Worm (Caenorhabditis elegans) whole organism, L1 larva: ENCODE data around the gene R53.5.

Experiments used
- F16B12.6 ChIP-seq: fragments of 150-350 bp; optimal IDR thresholded peaks from 2 replicates; lab custom pipeline; 2014; ENCODE audit warnings: missing biosample characterization, missing genetic modification characterization
- aha-1 ChIP-seq: fragments of 150-350 bp; optimal IDR thresholded peaks from 2 replicates; lab custom pipeline; 2014; ENCODE audit warnings: missing biosample characterization, missing genetic modification characterization
- alr-1 ChIP-seq: fragments of 200-800 bp; sonication (Bioruptor generic); optimal IDR thresholded peaks from 2 replicates; lab custom pipeline; 2018; ENCODE audit warnings: borderline replicate concordance, mild to moderate bottlenecking, missing genetic modification characterization, missing compliant biosample characterization
- ama-1 ChIP-seq: fragments of 150-350 bp; optimal IDR thresholded peaks from 2 replicates; lab custom pipeline; 2014
- blmp-1 ChIP-seq: fragments of 150-350 bp; optimal IDR thresholded peaks from 2 replicates; lab custom pipeline; 2014; ENCODE audit warnings: missing biosample characterization, missing genetic modification characterization
- ceh-63 ChIP-seq: fragments of 200-800 bp; sonication (Bioruptor generic); optimal IDR thresholded peaks from 2 replicates; lab custom pipeline; 2018; ENCODE audit warnings: mild to moderate bottlenecking, missing genetic modification characterization, missing compliant biosample characterization
- ceh-8 ChIP-seq: fragments of 200-800 bp; sonication (Bioruptor generic); optimal IDR thresholded peaks from 2 replicates; lab custom pipeline; 2018; ENCODE audit warnings: mild to moderate bottlenecking, missing genetic modification characterization, moderate library complexity, missing compliant biosample characterization
- ceh-88 ChIP-seq: fragments of 200-800 bp; sonication (Bioruptor generic); IDR thresholded peaks from 2 replicates; pipeline ENCODE4 v1.3.6; 2022; ENCODE audit warnings: missing genetic modification characterization, missing compliant biosample characterization
- ces-1 ChIP-seq: fragments of 150-350 bp; optimal IDR thresholded peaks from 2 replicates; lab custom pipeline; 2014; ENCODE audit warnings: missing biosample characterization, missing genetic modification reagents, missing genetic modification characterization
- efl-1 ChIP-seq, 4 experiments: fragments of 150-350 bp; optimal IDR thresholded peaks in 3 of 4; peaks in 1 of 4; 1 replicate in 1 of 4; 2 replicates in 3 of 4; lab custom pipeline; 2014; ENCODE audit warnings: missing biosample characterization in 2 of 4, missing genetic modification characterization in 2 of 4, missing genetic modification reagents in 2 of 4
- egl-13 ChIP-seq: sonication (generic microtip); optimal IDR thresholded peaks from 2 replicates; lab custom pipeline; 2016; ENCODE audit warnings: missing genotype, missing genetic modification reagents, missing genetic modification characterization, missing compliant biosample characterization
- elt-2 ChIP-seq: sonication (generic microtip); optimal IDR thresholded peaks from 2 replicates; lab custom pipeline; 2016; ENCODE audit warnings: missing genetic modification characterization, mild to moderate bottlenecking, inconsistent platforms, missing compliant biosample characterization, missing genetic modification reagents
- elt-3 ChIP-seq, 6 experiments: fragments of 150-350 bp in 1 of 6; sonication (generic microtip); optimal IDR thresholded peaks; 2 replicates each; lab custom pipeline; 2017 to 2018; ENCODE audit warnings: missing biosample characterization in 6 of 6, missing genetic modification characterization in 6 of 6, inconsistent platforms in 1 of 6
- fkh-10 ChIP-seq: sonication (generic microtip); optimal IDR thresholded peaks from 2 replicates; lab custom pipeline; 2017; ENCODE audit warnings: missing biosample characterization, missing genetic modification reagents, missing genetic modification characterization
- fkh-4 ChIP-seq: sonication (generic microtip); optimal IDR thresholded peaks from 2 replicates; lab custom pipeline; 2016; ENCODE audit warnings: missing compliant biosample characterization, missing genetic modification characterization, borderline replicate concordance
- fos-1 ChIP-seq: fragments of 150-350 bp; optimal IDR thresholded peaks from 2 replicates; lab custom pipeline; 2014; ENCODE audit warnings: missing biosample characterization, missing genetic modification characterization
- grh-1 ChIP-seq: fragments of 200-800 bp; sonication (Bioruptor generic); IDR thresholded peaks from 2 replicates; pipeline ENCODE4 v1.3.6; 2022; ENCODE audit warnings: missing genetic modification reagents, missing genetic modification characterization, missing compliant biosample characterization
- irx-1 ChIP-seq: sonication (generic microtip); optimal IDR thresholded peaks from 2 replicates; lab custom pipeline; 2016; ENCODE audit warnings: missing genetic modification characterization, missing compliant biosample characterization
- jun-1 ChIP-seq: fragments of 150-350 bp; optimal IDR thresholded peaks from 2 replicates; lab custom pipeline; 2014; ENCODE audit warnings: missing biosample characterization, missing genetic modification reagents, missing genetic modification characterization
- lin-14 ChIP-seq: fragments of 200-800 bp; sonication (Bioruptor generic); optimal IDR thresholded peaks from 2 replicates; lab custom pipeline; 2018; ENCODE audit warnings: mild to moderate bottlenecking, missing genetic modification characterization, moderate library complexity, missing compliant biosample characterization
- lir-3 ChIP-seq: sonication (generic microtip); optimal IDR thresholded peaks from 2 replicates; lab custom pipeline; 2016; ENCODE audit warnings: mild to moderate bottlenecking, missing genetic modification characterization, moderate library complexity, missing compliant biosample characterization; ENCODE audit not compliant: poor library complexity
- lsy-2 ChIP-seq, 2 experiments: fragments of 150-350 bp; optimal IDR thresholded peaks; 2 replicates each; lab custom pipeline; 2014; ENCODE audit warnings: missing biosample characterization in 2 of 2, missing genetic modification characterization in 2 of 2
- mab-9 ChIP-seq: fragments of 200-800 bp; sonication (Bioruptor generic); IDR thresholded peaks from 2 replicates; pipeline ENCODE4 v1.3.6; 2022; ENCODE audit warnings: missing genetic modification reagents, missing genetic modification characterization, missing compliant biosample characterization
- mef-2 ChIP-seq: fragments of 150-350 bp; optimal IDR thresholded peaks from 2 replicates; lab custom pipeline; 2014; ENCODE audit warnings: missing biosample characterization, missing genetic modification characterization
- nhr-19 ChIP-seq: fragments of 200-800 bp; sonication (Bioruptor generic); conservative IDR thresholded peaks from 2 replicates; pipeline ENCODE4 v1.3.6; 2022; ENCODE audit warnings: missing genetic modification characterization, missing compliant biosample characterization
- nhr-20 ChIP-seq: sonication (generic microtip); optimal IDR thresholded peaks from 2 replicates; lab custom pipeline; 2016; ENCODE audit warnings: mild to moderate bottlenecking, missing genetic modification characterization, missing compliant biosample characterization
- nhr-237 ChIP-seq: fragments of 150-350 bp; optimal IDR thresholded peaks from 2 replicates; lab custom pipeline; 2014; ENCODE audit warnings: missing biosample characterization, missing genetic modification characterization
- nhr-47 ChIP-seq: sonication (generic microtip); optimal IDR thresholded peaks from 2 replicates; lab custom pipeline; 2016; ENCODE audit warnings: mild to moderate bottlenecking, missing genetic modification characterization, moderate library complexity, missing compliant biosample characterization
- nhr-71 ChIP-seq: sonication (generic microtip); optimal IDR thresholded peaks from 2 replicates; lab custom pipeline; 2016; ENCODE audit warnings: mild to moderate bottlenecking, missing genetic modification characterization, moderate library complexity, missing compliant biosample characterization
- nhr-76 ChIP-seq: sonication (generic microtip); optimal IDR thresholded peaks from 2 replicates; lab custom pipeline; 2017; ENCODE audit warnings: missing biosample characterization, missing genetic modification characterization
- nhr-84 ChIP-seq: sonication (generic microtip); optimal IDR thresholded peaks from 2 replicates; lab custom pipeline; 2017; ENCODE audit warnings: missing biosample characterization, missing genetic modification characterization
- nhr-85 ChIP-seq: sonication (generic microtip); peaks from one replicate; lab custom pipeline; 2016; ENCODE audit warnings: missing genetic modification characterization, inconsistent platforms, missing compliant biosample characterization
- pag-3 ChIP-seq: sonication (generic microtip); optimal IDR thresholded peaks from 2 replicates; lab custom pipeline; 2017; ENCODE audit warnings: missing genetic modification characterization, mild to moderate bottlenecking, missing compliant biosample characterization, antibody characterized with exemption, borderline replicate concordance; ENCODE audit not compliant: insufficient read depth
- pqm-1 ChIP-seq: sonication (generic microtip); optimal IDR thresholded peaks from 3 replicates; lab custom pipeline; 2017; ENCODE audit warnings: missing biosample characterization, missing genetic modification characterization
- rnt-1 ChIP-seq: sonication (generic microtip); optimal IDR thresholded peaks from 2 replicates; lab custom pipeline; 2016; ENCODE audit warnings: mild to moderate bottlenecking, missing genetic modification characterization, moderate library complexity, missing compliant biosample characterization
- snpc-4 ChIP-seq: fragments of 150-350 bp; optimal IDR thresholded peaks from 2 replicates; lab custom pipeline; 2014; ENCODE audit warnings: missing biosample characterization, missing genetic modification characterization
- snu-23 ChIP-seq: sonication (generic microtip); optimal IDR thresholded peaks from 2 replicates; lab custom pipeline; 2016; ENCODE audit warnings: missing genetic modification characterization, missing compliant biosample characterization
- sox-4 ChIP-seq: sonication (generic microtip); optimal IDR thresholded peaks from 2 replicates; lab custom pipeline; 2016; ENCODE audit warnings: missing genetic modification characterization, missing compliant biosample characterization
- sptf-1 ChIP-seq: fragments of 150-350 bp; optimal IDR thresholded peaks from 2 replicates; lab custom pipeline; 2014; ENCODE audit warnings: missing biosample characterization, missing genetic modification characterization
- unc-130 ChIP-seq: fragments of 150-350 bp; optimal IDR thresholded peaks from 2 replicates; lab custom pipeline; 2017; ENCODE audit warnings: missing biosample characterization, missing genetic modification characterization, inconsistent platforms
- unc-62 ChIP-seq: fragments of 150-350 bp; optimal IDR thresholded peaks from 2 replicates; lab custom pipeline; 2014; ENCODE audit warnings: missing biosample characterization, missing genetic modification reagents, missing genetic modification characterization
- unc-98 ChIP-seq: fragments of 200-800 bp; sonication (Bioruptor generic); IDR thresholded peaks from 2 replicates; pipeline ENCODE4 v1.3.6; 2022; ENCODE audit warnings: missing genetic modification characterization, missing compliant biosample characterization
- vab-15 ChIP-seq: sonication (generic microtip); optimal IDR thresholded peaks from 2 replicates; lab custom pipeline; 2017; ENCODE audit warnings: missing genotype, mild to moderate bottlenecking, missing genetic modification characterization, missing compliant biosample characterization

Gene R53.5

ce11 chrII:10014384-10014783, 44.1 kb upstream of the R53.5 start:
- TF ChIP-seq fos-1 (tag; lab: Kevin White, UChicago), result no peak
- TF ChIP-seq nhr-19 (GFP tag; lab: Robert Waterston, UW), result no peak
- no peak for TF ChIP-seq rnt-1
- TF ChIP-seq lir-3 (tag; lab: Kevin White, UChicago), result no peak
- TF ChIP-seq ama-1 (lab: Kevin White, UChicago), result no peak
- TF ChIP-seq lin-14 (GFP tag; lab: Kevin White, UChicago), result no peak
- TF ChIP-seq efl-1 (optimal IDR thresholded peaks at IDR 0.05; lab: Kevin White, UChicago), result no peak
- TF ChIP-seq efl-1 (GFP tag; optimal IDR thresholded peaks at IDR 0.05 in 1 of 2; lab: Kevin White, UChicago), result peak in 1 of 2 experiments; percentile 92
- TF ChIP-seq nhr-47 (tag; lab: Kevin White, UChicago), result no peak

ce11 chrII:10012490-10012889, 42.2 kb upstream of the R53.5 start:
- TF ChIP-seq nhr-76 (tag; lab: Kevin White, UChicago) (no peak), rnt-1 (peak; percentile 27), blmp-1 (tag; lab: Kevin White, UChicago) (peak; percentile 13), unc-130 (tag; lab: Kevin White, UChicago) (peak; percentile 44), ceh-88 (GFP tag; lab: Robert Waterston, UW) (no peak), jun-1 (no peak), nhr-71 (tag; lab: Kevin White, UChicago) (peak; percentile 18), unc-98 (GFP tag; lab: Robert Waterston, UW) (no peak), nhr-20 (tag; lab: Kevin White, UChicago) (no peak), efl-1 (optimal IDR thresholded peaks at IDR 0.05; lab: Kevin White, UChicago) (no peak), efl-1 (GFP tag; optimal IDR thresholded peaks at IDR 0.05 in 1 of 2; lab: Kevin White, UChicago) (peak in 1 of 2 experiments; percentile 88), unc-62 (no peak), lir-3 (tag; lab: Kevin White, UChicago) (no peak), lsy-2 (tag; optimal IDR thresholded peaks at IDR 0.05; lab: Kevin White, UChicago) (peak in 1 of 2 experiments; percentile 36), lin-14 (GFP tag; lab: Kevin White, UChicago) (peak; percentile 55)

ce11 chrII:10011733-10012132, 41.4 kb upstream of the R53.5 start:
- no peak for TF ChIP-seq fkh-10 (GFP tag; lab: Kevin White, UChicago)
- TF ChIP-seq nhr-20 (tag; lab: Kevin White, UChicago), result peak; percentile 26
- no peak for TF ChIP-seq irx-1 (tag; lab: Kevin White, UChicago)
- TF ChIP-seq aha-1 (tag; lab: Kevin White, UChicago), result no peak
- peak; percentile 39 for TF ChIP-seq lin-14 (GFP tag; lab: Kevin White, UChicago)
- no peak for TF ChIP-seq mab-9 (GFP tag; lab: Robert Waterston, UW)
- TF ChIP-seq elt-3 (tag; optimal IDR thresholded peaks at IDR 0.05; lab: Kevin White, UChicago), result peak in 1 of 6 experiments; percentile 44
- TF ChIP-seq efl-1 (optimal IDR thresholded peaks at IDR 0.05; lab: Kevin White, UChicago), result no peak
- peak in 1 of 2 experiments; percentile 81 for TF ChIP-seq efl-1 (GFP tag; optimal IDR thresholded peaks at IDR 0.05 in 1 of 2; lab: Kevin White, UChicago)
- peak; percentile 4 for TF ChIP-seq snu-23 (GFP tag; lab: Kevin White, UChicago)
- peak; percentile 52 for TF ChIP-seq blmp-1 (tag; lab: Kevin White, UChicago)
- TF ChIP-seq nhr-85 (tag; lab: Kevin White, UChicago), result peak; percentile 3

- TF ChIP-seq mef-2 (no peak), sox-4 (tag; lab: Kevin White, UChicago) (no peak), pqm-1 (tag; lab: Kevin White, UChicago) (no peak), fkh-4 (no peak), pag-3 (tag; lab: Kevin White, UChicago) (no peak), nhr-84 (tag; lab: Kevin White, UChicago) (no peak), snu-23 (GFP tag; lab: Kevin White, UChicago) (peak; percentile 23), nhr-47 (tag; lab: Kevin White, UChicago) (no peak), nhr-237 (tag; lab: Kevin White, UChicago) (no peak), irx-1 (tag; lab: Kevin White, UChicago) (no peak), efl-1 (optimal IDR thresholded peaks at IDR 0.05; lab: Kevin White, UChicago) (no peak), efl-1 (GFP tag; optimal IDR thresholded peaks at IDR 0.05 in 1 of 2; lab: Kevin White, UChicago) (no peak), fkh-10 (GFP tag; lab: Kevin White, UChicago) (no peak), ceh-63 (no peak), F16B12.6 (no peak), sptf-1 (no peak), elt-2 (tag; lab: Kevin White, UChicago) (no peak), ceh-8 (GFP tag; lab: Kevin White, UChicago) (no peak), ces-1 (GFP tag; lab: Kevin White, UChicago) (no peak), vab-15 (tag; lab: Kevin White, UChicago) (no peak), lir-3 (tag; lab: Kevin White, UChicago) (no peak), lin-14 (GFP tag; lab: Kevin White, UChicago) (peak; percentile 77), elt-3 (tag; optimal IDR thresholded peaks at IDR 0.05; lab: Kevin White, UChicago) (peak in 5 of 6 experiments; percentile 0 to 80 (median 42)), egl-13 (tag; lab: Kevin White, UChicago) (no peak), grh-1 (no peak), snpc-4 (no peak), alr-1 (no peak)
Measured at ce11 chrII:10010914-10011313, 40.6 kb upstream of the R53.5 start.
